Fruit fly (Drosophila melanogaster) whole organism, prepupa: ENCODE results near the gene CG7115.

Experiments
- CG32006 ChIP-seq: fragments of 200-800 bp; sonication (Bioruptor generic); optimal IDR thresholded peaks from 3 replicates; lab custom pipeline; 2017; ENCODE audit warnings: missing biosample characterization, mild to moderate bottlenecking, missing genetic modification characterization
- CG6792 ChIP-seq: fragments of 200-800 bp; sonication (Bioruptor generic); optimal IDR thresholded peaks from 3 replicates; lab custom pipeline; 2016; ENCODE audit warnings: missing biosample characterization, missing genetic modification characterization
- CG8319 ChIP-seq: fragments of 200-800 bp; sonication (Bioruptor generic); optimal IDR thresholded peaks from 3 replicates; lab custom pipeline; 2016; ENCODE audit warnings: missing biosample characterization, missing genetic modification characterization
- Eip75B ChIP-seq: fragments of 200-800 bp; sonication (Bioruptor generic); optimal IDR thresholded peaks from 3 replicates; lab custom pipeline; 2016; ENCODE audit warnings: missing biosample characterization, missing genetic modification characterization
- Hr4 ChIP-seq: fragments of 200-800 bp; sonication (Bioruptor generic); optimal IDR thresholded peaks from 3 replicates; lab custom pipeline; 2016; ENCODE audit warnings: missing biosample characterization, missing genetic modification characterization
- Smox ChIP-seq: fragments of 200-800 bp; sonication (Bioruptor generic); optimal IDR thresholded peaks from 3 replicates; lab custom pipeline; 2016; ENCODE audit warnings: missing biosample characterization, missing genetic modification characterization

dm6 chr2L:7807563-7807962 is 13.4 kb upstream of the CG7115 start:
- TF ChIP-seq CG8319 (GFP tag; lab: Kevin White, UChicago) (no peak), Hr4 (GFP tag; lab: Kevin White, UChicago) (no peak), CG32006 (GFP tag; lab: Kevin White, UChicago) (no peak), Eip75B (GFP tag; lab: Kevin White, UChicago) (no peak), CG6792 (GFP tag; lab: Kevin White, UChicago) (no peak), Smox (no peak)
